Worm (Caenorhabditis elegans): ENCODE results near the gene C25H3.3.

DNA sequence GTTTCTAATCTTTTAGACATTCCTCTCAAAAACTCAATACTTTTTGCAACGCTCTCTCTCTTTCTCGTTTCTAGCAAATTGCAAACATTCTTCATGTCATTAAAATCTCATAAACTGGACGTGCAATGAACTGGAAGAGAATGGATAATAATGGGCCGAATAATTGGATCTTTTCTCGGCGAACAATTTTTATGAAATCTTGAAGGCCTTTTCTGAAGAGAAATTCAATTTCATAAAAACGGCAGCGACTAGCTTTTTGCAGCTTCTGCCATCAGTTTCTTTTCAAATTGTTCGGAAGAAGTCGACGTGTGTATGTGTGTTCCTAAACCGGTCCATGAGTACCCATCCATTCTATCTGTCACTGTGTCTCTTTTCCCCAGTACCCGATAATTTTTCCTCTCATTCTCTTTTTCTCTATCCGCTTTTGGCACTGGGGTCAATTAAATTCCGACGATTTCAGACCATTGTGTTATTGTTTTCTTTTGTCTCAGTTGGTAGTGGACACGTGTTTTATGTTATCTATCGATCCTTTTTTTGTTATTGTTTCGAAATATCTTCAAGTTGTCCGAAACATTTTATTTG, 8.7 kb downstream of the C25H3.3 start:
- TF ChIP-seq ceh-82 (tag; optimal IDR thresholded peaks at IDR 0.05) = no peak
- no peak for TF ChIP-seq pqm-1 (tag; optimal IDR thresholded peaks at IDR 0.05)
- TF ChIP-seq elt-1 (tag; optimal IDR thresholded peaks at IDR 0.05) = no peak
- no peak for TF ChIP-seq ztf-11 (tag; optimal IDR thresholded peaks at IDR 0.05)
